Fruit fly (Drosophila melanogaster) whole organism, wandering third instar larva: ENCODE measurements around the gene poe.

Experiments used
- pan ChIP-seq: fragments of >200 bp; optimal IDR thresholded peaks from 2 replicates; lab custom pipeline; 2017
- sv ChIP-seq: fragments of 200-800 bp; sonication (Bioruptor generic); optimal IDR thresholded peaks from 3 replicates; lab custom pipeline; 2016; ENCODE audit warnings: missing biosample characterization, missing genetic modification characterization

DNA sequence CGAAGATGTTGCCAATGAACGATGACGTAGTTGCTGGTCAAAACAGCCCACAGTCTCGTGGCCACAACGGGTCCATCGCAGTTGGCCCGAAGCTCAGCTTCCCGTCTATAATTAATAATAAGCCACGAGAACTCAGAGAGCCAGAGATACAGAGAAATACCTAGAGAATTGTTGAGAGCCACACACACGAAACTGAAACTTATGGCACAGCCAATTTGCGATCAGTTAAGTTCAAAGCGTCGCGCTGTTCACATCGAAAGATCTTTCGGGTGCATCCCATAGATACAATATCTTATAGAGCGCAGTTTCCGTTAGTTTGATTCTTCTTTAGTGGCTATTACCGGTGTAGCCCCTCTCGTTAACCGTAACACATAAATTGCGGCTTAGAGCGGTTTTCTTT lies 58.9 kb downstream of the poe start:
- TF ChIP-seq sv (GFP tag; lab: Kevin White, UChicago) (no peak), pan (no peak)
